Worm (Caenorhabditis elegans): ENCODE measurements around the gene C02E7.8.

DNA sequence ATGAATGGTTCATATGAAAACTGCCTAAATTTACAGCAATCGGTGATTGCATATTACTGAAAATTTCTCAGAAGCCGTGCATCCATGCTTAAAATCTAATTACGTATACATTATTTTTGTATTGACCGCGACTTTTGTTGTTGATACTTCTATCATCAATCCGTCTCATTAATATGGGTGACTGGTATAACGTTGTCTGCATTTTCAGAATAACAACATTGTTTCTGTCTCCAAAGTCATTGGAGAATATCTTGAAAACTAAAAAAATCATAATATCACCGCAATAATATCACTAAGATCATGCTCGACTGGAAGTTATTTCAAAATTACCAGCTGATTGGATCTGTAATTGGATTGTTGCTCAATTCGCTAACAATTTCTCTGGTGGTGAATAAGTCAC lies 30.8 kb upstream of the C02E7.8 start, which contains the start of gene str-207:
- TF ChIP-seq W03F9.2 (tag; optimal IDR thresholded peaks at IDR 0.05): no peak
- no peak for TF ChIP-seq him-1 (tag; optimal IDR thresholded peaks at IDR 0.05)
- TF ChIP-seq dao-5 (tag; optimal IDR thresholded peaks at IDR 0.05): no peak
